Worm (Caenorhabditis elegans): Measurements from ENCODE around the gene str-260.

DNA sequence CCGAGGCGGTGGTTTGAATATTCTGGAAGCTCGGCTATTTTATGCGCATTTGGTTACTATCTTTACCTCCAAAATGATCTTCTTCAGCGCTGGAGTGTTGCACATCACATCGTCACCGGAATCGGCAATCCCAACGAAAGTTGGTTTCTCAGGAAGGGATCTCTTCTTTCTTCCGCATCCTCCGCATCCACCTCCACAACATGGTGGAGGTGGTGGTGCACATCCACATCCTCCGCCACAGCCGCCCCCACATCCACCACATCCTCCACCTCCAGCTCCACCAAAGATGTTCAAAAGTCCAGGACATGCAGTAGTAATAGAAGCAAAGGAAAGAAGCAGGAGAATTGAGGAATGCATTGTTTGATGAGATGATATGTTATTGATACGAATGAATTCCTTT lies 30.4 kb downstream of the str-260 start, which contains the start of gene grl-31:
- TF ChIP-seq ama-1 (optimal IDR thresholded peaks at IDR 0.05) (no peak), ceh-9 (tag; optimal IDR thresholded peaks at IDR 0.05) (no peak), ets-4 (tag; optimal IDR thresholded peaks at IDR 0.05) (no peak)
